Fruit fly (Drosophila melanogaster) whole organism, pupa: ENCODE data around the gene fzy.
A peak's percentile ranks its signal among the peaks of the same experiment; 100 is the strongest.

ENCODE experiments used
- CG10348 ChIP-seq: fragments of 200-800 bp; sonication (Bioruptor generic); IDR thresholded peaks from 2 replicates; pipeline ENCODE4 v1.3.6; 2022; ENCODE audit warnings: missing biosample characterization, missing genetic modification characterization
- CG12605 ChIP-seq: fragments of 200-800 bp; sonication (Bioruptor generic); IDR thresholded peaks from 2 replicates; pipeline ENCODE4 v1.3.6; 2022; ENCODE audit warnings: missing biosample characterization, missing genetic modification characterization
- CG13204 ChIP-seq: fragments of 200-800 bp; sonication (Bioruptor generic); optimal IDR thresholded peaks from 2 replicates; lab custom pipeline; 2018; ENCODE audit warnings: missing biosample characterization, mild to moderate bottlenecking, missing genetic modification characterization, moderate library complexity
- CG14655 ChIP-seq: fragments of 200-800 bp; sonication (Bioruptor generic); optimal IDR thresholded peaks from 3 replicates; lab custom pipeline; 2017; ENCODE audit warnings: mild to moderate bottlenecking, missing biosample characterization, missing genetic modification reagents, missing genetic modification characterization
- CG15710 ChIP-seq: fragments of 200-800 bp; sonication (Bioruptor generic); optimal IDR thresholded peaks from 2 replicates; lab custom pipeline; 2018; ENCODE audit warnings: missing biosample characterization, mild to moderate bottlenecking, missing genetic modification characterization, moderate library complexity
- CG17806 ChIP-seq: fragments of 200-800 bp; sonication (Bioruptor generic); optimal IDR thresholded peaks from 2 replicates; lab custom pipeline; 2018; ENCODE audit warnings: missing biosample characterization, mild to moderate bottlenecking, missing genetic modification characterization, moderate library complexity
- CG32121 ChIP-seq: fragments of 200-800 bp; sonication (Bioruptor generic); IDR thresholded peaks from 2 replicates; pipeline ENCODE4 v1.3.6; 2022; ENCODE audit warnings: missing biosample characterization, missing genetic modification characterization
- CG34367 ChIP-seq: fragments of 200-800 bp; sonication (Bioruptor generic); optimal IDR thresholded peaks from 2 replicates; lab custom pipeline; 2018; ENCODE audit warnings: missing biosample characterization, mild to moderate bottlenecking, missing genetic modification characterization
- CG4496 ChIP-seq: fragments of 200-800 bp; sonication (Bioruptor generic); IDR thresholded peaks from 3 replicates; pipeline ENCODE4 v1.3.6; 2022; ENCODE audit warnings: missing biosample characterization, missing genetic modification characterization
- CG8159 ChIP-seq: fragments of 200-800 bp; sonication (Bioruptor generic); optimal IDR thresholded peaks from 3 replicates; lab custom pipeline; 2018; ENCODE audit warnings: missing biosample characterization, mild to moderate bottlenecking, missing genetic modification characterization, moderate library complexity
- CG8301 ChIP-seq: fragments of 200-800 bp; sonication (Bioruptor generic); optimal IDR thresholded peaks from 2 replicates; lab custom pipeline; 2018; ENCODE audit warnings: missing biosample characterization, mild to moderate bottlenecking, missing genetic modification characterization
- CG9948 ChIP-seq: fragments of 200-800 bp; sonication (Bioruptor generic); optimal IDR thresholded peaks from 2 replicates; lab custom pipeline; 2018; ENCODE audit warnings: missing biosample characterization, mild to moderate bottlenecking, missing genetic modification characterization, moderate library complexity
- D1 ChIP-seq: fragments of 200-800 bp; sonication (Bioruptor generic); optimal IDR thresholded peaks from 2 replicates; lab custom pipeline; 2018; ENCODE audit warnings: missing biosample characterization, mild to moderate bottlenecking, missing genetic modification characterization, moderate library complexity
- EcR ChIP-seq: fragments of 200-800 bp; sonication (Bioruptor generic); optimal IDR thresholded peaks from 3 replicates; lab custom pipeline; 2019; ENCODE audit warnings: missing biosample characterization, missing genetic modification characterization, mild to moderate bottlenecking, moderate library complexity, missing genetic modification reagents
- Ets98B ChIP-seq: fragments of 200-800 bp; sonication (Bioruptor generic); IDR thresholded peaks from 2 replicates; pipeline ENCODE4 v1.3.6; 2022; ENCODE audit warnings: missing biosample characterization, missing genetic modification characterization
- Pif1A ChIP-seq: fragments of 200-800 bp; sonication (Bioruptor generic); optimal IDR thresholded peaks from 3 replicates; lab custom pipeline; 2016; ENCODE audit warnings: missing biosample characterization, missing genetic modification characterization
- Pif1B ChIP-seq: fragments of 200-800 bp; sonication (Bioruptor generic); optimal IDR thresholded peaks from 3 replicates; lab custom pipeline; 2016; ENCODE audit warnings: missing biosample characterization, missing genetic modification characterization
- Snoo ChIP-seq: fragments of 200-800 bp; sonication (Bioruptor generic); optimal IDR thresholded peaks from 3 replicates; lab custom pipeline; 2017; ENCODE audit warnings: missing biosample characterization, mild to moderate bottlenecking, missing genetic modification characterization, inconsistent platforms
- fd96Ca ChIP-seq: fragments of 200-800 bp; sonication (Bioruptor generic); IDR thresholded peaks from 3 replicates; pipeline ENCODE4 v1.3.6; 2022; ENCODE audit warnings: missing biosample characterization, missing genetic modification characterization
- gl ChIP-seq: fragments of 200-800 bp; sonication (Bioruptor generic); optimal IDR thresholded peaks from 2 replicates; lab custom pipeline; 2018; ENCODE audit warnings: missing biosample characterization, mild to moderate bottlenecking, missing genetic modification characterization
- rn ChIP-seq: fragments of 200-800 bp; sonication (Bioruptor generic); IDR thresholded peaks from 2 replicates; pipeline ENCODE4 v1.3.6; 2022; ENCODE audit warnings: missing biosample characterization, missing genetic modification characterization

fzy gene

DNA sequence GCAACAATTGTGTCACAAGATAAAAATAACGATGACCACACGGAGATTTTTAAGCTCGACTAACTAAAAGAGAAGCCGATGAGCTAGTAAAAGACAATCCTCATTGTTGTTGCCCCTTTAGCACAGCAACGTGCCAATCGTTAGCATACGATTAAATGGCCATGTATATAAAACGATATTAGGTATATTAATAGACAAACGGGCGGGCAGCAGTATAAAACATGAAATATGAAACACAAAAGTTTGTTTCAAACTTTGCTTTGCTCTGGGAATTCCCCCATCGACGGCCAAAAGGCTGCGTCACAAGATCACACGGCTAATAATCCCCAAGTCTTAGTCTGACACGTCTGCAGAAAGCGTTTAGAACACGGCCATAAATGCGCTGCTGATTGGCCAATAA is 5.7 kb downstream of the fzy start:
- TF ChIP-seq fd96Ca (GFP tag; lab: Robert Waterston, UW) (no peak), CG15710 (no peak), CG12605 (no peak), Pif1A (no peak), CG14655 (GFP tag; lab: Kevin White, UChicago) (no peak), CG10348 (GFP tag; lab: Robert Waterston, UW) (no peak), CG17806 (tag; lab: Kevin White, UChicago) (no peak), CG8301 (no peak)

- TF ChIP-seq CG4496: no peak
- TF ChIP-seq, all 21 proteins: peak for 0
Observed at dm6 chr2L:16317131-16317530, 6.4 kb downstream of the fzy start.

DNA sequence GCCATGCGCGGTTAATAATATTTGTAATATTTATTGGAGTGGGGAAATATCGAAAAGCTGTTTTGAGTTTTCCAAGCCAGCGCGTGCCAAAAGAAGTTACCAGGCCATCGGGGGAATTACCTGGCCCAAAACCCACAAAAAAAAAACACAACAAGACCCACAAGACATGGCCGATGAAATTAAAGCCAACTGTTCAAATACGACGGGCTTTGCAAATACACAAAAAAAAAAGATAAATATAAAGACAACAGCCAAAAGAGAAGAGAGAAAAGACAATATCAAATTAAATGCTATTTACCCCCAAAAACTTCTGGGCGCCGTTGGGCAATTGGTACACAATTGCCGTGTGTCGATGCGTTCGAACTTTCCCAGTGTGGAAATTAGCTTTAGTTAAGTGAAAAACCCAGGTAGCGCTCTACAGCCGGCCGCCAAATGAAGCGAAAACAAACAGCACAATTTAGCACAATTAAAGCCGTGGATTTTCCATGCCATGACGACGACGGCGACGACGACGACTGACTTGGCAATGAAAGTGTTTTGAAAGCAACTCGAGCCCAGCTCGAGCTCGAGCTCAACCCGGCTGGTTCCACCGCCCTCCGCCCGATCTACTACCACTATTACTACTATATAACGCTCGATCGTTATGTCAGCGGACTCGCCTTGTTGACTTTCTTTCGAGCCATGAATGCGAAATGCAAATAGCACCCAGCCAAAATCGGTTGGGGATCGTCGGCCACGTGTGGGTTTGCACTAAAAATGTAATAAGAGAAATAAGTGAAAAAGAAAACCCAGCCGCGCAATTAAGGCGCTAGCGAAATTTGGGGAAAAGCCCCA is 7.2 kb downstream of the fzy start:
- TF ChIP-seq CG17806 (tag; lab: Kevin White, UChicago): no peak
- TF ChIP-seq CG14655 (GFP tag; lab: Kevin White, UChicago): no peak
- TF ChIP-seq CG32121: no peak
- TF ChIP-seq Pif1A: no peak
- no peak for TF ChIP-seq D1 (tag; lab: Kevin White, UChicago)
- no peak for TF ChIP-seq Pif1B (GFP tag; lab: Kevin White, UChicago)
- TF ChIP-seq gl (tag; lab: Kevin White, UChicago): no peak
- TF ChIP-seq rn: no peak
- TF ChIP-seq, all 21 proteins: peak for 0

DNA sequence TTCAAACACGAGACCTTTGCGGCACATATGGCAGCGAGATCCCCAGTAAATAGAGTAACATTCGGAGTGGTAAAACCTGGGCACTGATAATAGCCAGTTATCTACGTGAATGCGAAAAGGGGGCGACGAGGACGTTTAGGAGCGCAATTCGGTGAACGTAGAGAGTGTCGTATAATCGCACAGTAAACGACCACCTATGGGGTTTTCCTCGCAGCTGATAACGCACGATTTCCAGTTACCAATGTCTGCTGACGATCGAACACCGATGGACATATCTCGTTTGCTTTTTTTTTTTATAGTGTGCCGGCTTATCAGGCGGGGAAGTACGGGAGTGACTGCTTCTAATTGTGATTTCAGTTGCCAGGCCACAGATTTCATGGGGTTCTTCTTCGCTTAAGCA is 9.0 kb downstream of the fzy start:
- TF ChIP-seq CG8159 (tag; lab: Kevin White, UChicago) (no peak), CG8301 (no peak), CG17806 (tag; lab: Kevin White, UChicago) (no peak), Snoo (tag; lab: Kevin White, UChicago) (no peak), CG9948 (no peak), CG4496 (no peak), Ets98B (no peak), CG15710 (no peak), CG13204 (GFP tag; lab: Kevin White, UChicago) (no peak), CG12605 (no peak), rn (no peak), fd96Ca (GFP tag; lab: Robert Waterston, UW) (no peak), CG14655 (GFP tag; lab: Kevin White, UChicago) (no peak), D1 (tag; lab: Kevin White, UChicago) (no peak), Pif1A (no peak), CG32121 (no peak), Pif1B (GFP tag; lab: Kevin White, UChicago) (no peak), EcR (GFP tag; lab: Kevin White, UChicago) (no peak), CG10348 (GFP tag; lab: Robert Waterston, UW) (no peak), CG34367 (tag; lab: Kevin White, UChicago) (no peak)

dm6 chr2L:16320428-16320827 is 9.7 kb downstream of the fzy start:
- TF ChIP-seq CG10348 (GFP tag; lab: Robert Waterston, UW) (no peak), CG14655 (GFP tag; lab: Kevin White, UChicago) (no peak), CG32121 (no peak), CG4496 (no peak), gl (tag; lab: Kevin White, UChicago) (no peak), Pif1A (no peak), CG9948 (no peak), CG13204 (GFP tag; lab: Kevin White, UChicago) (no peak), CG15710 (no peak), CG8159 (tag; lab: Kevin White, UChicago) (no peak), D1 (tag; lab: Kevin White, UChicago) (no peak), CG34367 (tag; lab: Kevin White, UChicago) (no peak), Pif1B (GFP tag; lab: Kevin White, UChicago) (no peak), fd96Ca (GFP tag; lab: Robert Waterston, UW) (no peak), rn (no peak), Ets98B (no peak), CG8301 (no peak), EcR (GFP tag; lab: Kevin White, UChicago) (no peak), CG12605 (no peak)

DNA sequence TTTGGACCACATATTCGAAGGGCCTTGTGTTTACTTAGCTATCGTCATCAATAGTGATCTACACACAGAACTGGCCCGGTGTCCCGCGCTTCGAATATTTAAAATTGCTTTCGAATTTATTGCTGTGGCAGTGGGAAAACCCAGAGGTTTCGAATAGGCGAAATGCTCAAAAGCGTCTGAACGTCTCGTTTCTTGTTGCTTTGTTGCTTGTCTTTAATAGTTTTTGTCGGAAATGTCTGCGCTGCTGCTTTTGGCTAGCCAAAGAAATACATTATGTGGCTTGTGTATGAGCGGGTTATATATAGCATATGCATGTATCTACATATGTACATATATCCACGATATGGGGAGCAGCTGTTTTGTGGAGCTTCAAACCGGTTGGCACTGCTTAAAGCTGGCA is 10.5 kb downstream of the fzy start:
- no peak for TF ChIP-seq Snoo (tag; lab: Kevin White, UChicago)
- TF ChIP-seq CG4496: 0 out of 3 replicates have a peak, but pooled peaks have one; percentile 23

dm6 chr2L:16321872-16322631 is 11.3 kb downstream of the fzy start:
- no peak for TF ChIP-seq CG8301
